Fruit fly (Drosophila melanogaster) whole organism, embryonic: ENCODE data around the gene CG43064.

Source experiments
- Atf6 ChIP-seq: fragments of 200-800 bp; sonication (Bioruptor generic); IDR thresholded peaks from 2 replicates; pipeline ENCODE4 v1.3.6; 2022; ENCODE audit warnings: missing biosample characterization, missing genetic modification characterization
- Bteb2 ChIP-seq: fragments of 200-800 bp; sonication (Bioruptor generic); optimal IDR thresholded peaks from 2 replicates; lab custom pipeline; 2016; ENCODE audit warnings: missing biosample characterization, missing genetic modification characterization
- CG10431 ChIP-seq: fragments of 200-800 bp; sonication (Bioruptor generic); optimal IDR thresholded peaks from 3 replicates; lab custom pipeline; 2018; ENCODE audit warnings: missing biosample characterization, mild to moderate bottlenecking, missing genetic modification characterization
- CG10979 ChIP-seq: fragments of 200-800 bp; sonication (Bioruptor generic); optimal IDR thresholded peaks from 2 replicates; lab custom pipeline; 2018; ENCODE audit warnings: missing biosample characterization, mild to moderate bottlenecking, missing genetic modification characterization, moderate library complexity
- CG11085 ChIP-seq: fragments of 200-800 bp; sonication (Bioruptor generic); IDR thresholded peaks from 2 replicates; pipeline ENCODE4 v1.3.6; 2022; ENCODE audit warnings: missing biosample characterization, missing genetic modification characterization
- CG11247 ChIP-seq: fragments of 200-800 bp; sonication (Bioruptor generic); IDR thresholded peaks from 2 replicates; pipeline ENCODE4 v1.3.6; 2022; ENCODE audit warnings: missing biosample characterization, missing genetic modification characterization
- CG11504 ChIP-seq: fragments of 200-800 bp; sonication (Bioruptor generic); optimal IDR thresholded peaks from 3 replicates; lab custom pipeline; 2019; ENCODE audit warnings: missing biosample characterization, mild to moderate bottlenecking, missing genetic modification characterization, moderate library complexity
- CG1233 ChIP-seq: fragments of 200-800 bp; sonication (Bioruptor generic); optimal IDR thresholded peaks from 4 replicates; lab custom pipeline; 2018; ENCODE audit warnings: missing biosample characterization, mild to moderate bottlenecking, missing genetic modification characterization
- CG13296 ChIP-seq: fragments of 200-800 bp; sonication (Bioruptor generic); optimal IDR thresholded peaks from 3 replicates; lab custom pipeline; 2018; ENCODE audit warnings: missing biosample characterization, mild to moderate bottlenecking, missing genetic modification characterization
- CG13624 ChIP-seq: fragments of 200-800 bp; sonication (Bioruptor generic); optimal IDR thresholded peaks from 2 replicates; lab custom pipeline; 2016; ENCODE audit warnings: missing biosample characterization, missing genetic modification characterization
- CG15601 ChIP-seq: fragments of 200-800 bp; sonication (Bioruptor generic); optimal IDR thresholded peaks from 3 replicates; lab custom pipeline; 2019; ENCODE audit warnings: missing biosample characterization, mild to moderate bottlenecking, missing genetic modification characterization, moderate library complexity
- CG1602 ChIP-seq: fragments of 200-800 bp; sonication (Bioruptor generic); optimal IDR thresholded peaks from 3 replicates; lab custom pipeline; 2016; ENCODE audit warnings: missing biosample characterization, missing genetic modification characterization
- CG17359 ChIP-seq: fragments of 200-800 bp; sonication (Bioruptor generic); optimal IDR thresholded peaks from 3 replicates; lab custom pipeline; 2018; ENCODE audit warnings: missing biosample characterization, mild to moderate bottlenecking, missing genetic modification characterization, moderate library complexity
- CG18262 ChIP-seq: fragments of 200-800 bp; optimal IDR thresholded peaks from 3 replicates; lab custom pipeline; 2019; ENCODE audit warnings: missing biosample characterization, mild to moderate bottlenecking, missing genetic modification characterization, moderate library complexity
- CG31224 ChIP-seq: fragments of 200-800 bp; sonication (Bioruptor generic); IDR thresholded peaks from 2 replicates; pipeline ENCODE4 v1.3.6; 2022; ENCODE audit warnings: missing biosample characterization, missing genetic modification characterization
- CG32532 ChIP-seq: fragments of 200-800 bp; sonication (Bioruptor generic); IDR thresholded peaks from 2 replicates; pipeline ENCODE4 v1.3.6; 2022; ENCODE audit warnings: missing biosample characterization, missing genetic modification characterization
- CG3726 ChIP-seq: fragments of 200-800 bp; sonication (Bioruptor generic); IDR thresholded peaks from 3 replicates; pipeline ENCODE4, ENCODE4 v1.3.6; 2022; ENCODE audit warnings: missing biosample characterization, missing genetic modification characterization
- CG4820 ChIP-seq: fragments of 200-800 bp; sonication (Bioruptor generic); optimal IDR thresholded peaks from 3 replicates; lab custom pipeline; 2016; ENCODE audit warnings: missing biosample characterization, missing genetic modification characterization
- CG4854 ChIP-seq: fragments of 200-800 bp; sonication (Bioruptor generic); optimal IDR thresholded peaks from 2 replicates; lab custom pipeline; 2016; ENCODE audit warnings: missing biosample characterization, missing genetic modification characterization, inconsistent platforms
- CG9932 ChIP-seq: fragments of 200-800 bp; sonication (Bioruptor generic); IDR thresholded peaks from 2 replicates; pipeline ENCODE4 v1.3.6; 2022; ENCODE audit warnings: missing biosample characterization, missing genetic modification characterization
- D ChIP-seq, 2 experiments: fragments of 200-800 bp in 1 of 2; fragments of >200 bp in 1 of 2; sonication (Bioruptor generic) in 1 of 2; optimal IDR thresholded peaks; 2 replicates in 1 of 2; 3 replicates in 1 of 2; lab custom pipeline; 2017; ENCODE audit warnings: mild to moderate bottlenecking in 1 of 2, missing biosample characterization in 1 of 2, missing genetic modification characterization in 1 of 2, missing genetic modification reagents in 1 of 2
- Drgx ChIP-seq: fragments of 200-800 bp; sonication (Bioruptor generic); IDR thresholded peaks from 2 replicates; pipeline ENCODE4 v1.3.6; 2022; ENCODE audit warnings: missing biosample characterization, missing genetic modification characterization
- HLHmδ ChIP-seq: fragments of 200-800 bp; sonication (Bioruptor generic); optimal IDR thresholded peaks from 2 replicates; lab custom pipeline; 2018; ENCODE audit warnings: missing biosample characterization, mild to moderate bottlenecking, missing genetic modification characterization, moderate library complexity
- Jarid2 ChIP-seq: fragments of 200-800 bp; sonication (Bioruptor generic); optimal IDR thresholded peaks from 3 replicates; lab custom pipeline; 2017; ENCODE audit warnings: mild to moderate bottlenecking, missing biosample characterization, missing genetic modification reagents, missing genetic modification characterization
- NC2β ChIP-seq: fragments of 200-800 bp; sonication (Bioruptor generic); optimal IDR thresholded peaks from 2 replicates; lab custom pipeline; 2016; ENCODE audit warnings: missing biosample characterization, missing genetic modification characterization
- Ptx1 ChIP-seq: fragments of 200-800 bp; sonication (Bioruptor generic); IDR thresholded peaks from 2 replicates; pipeline ENCODE4 v1.3.6; 2022; ENCODE audit warnings: missing biosample characterization, missing genetic modification characterization
- Rfx ChIP-seq: fragments of 200-800 bp; sonication (Bioruptor generic); IDR thresholded peaks from 2 replicates; pipeline ENCODE4 v1.3.6; 2022; ENCODE audit warnings: missing biosample characterization, missing genetic modification characterization
- Scr ChIP-seq: fragments of 200-800 bp; sonication (Bioruptor generic); IDR thresholded peaks from 2 replicates; pipeline ENCODE4 v1.3.6; 2022; ENCODE audit warnings: missing biosample characterization, missing genetic modification characterization; ENCODE audit not compliant: partially characterized antibody
- YL-1 ChIP-seq: fragments of 200-800 bp; sonication (Bioruptor generic); optimal IDR thresholded peaks from 3 replicates; lab custom pipeline; 2017; ENCODE audit warnings: missing biosample characterization, mild to moderate bottlenecking, missing genetic modification characterization
- ap ChIP-seq: fragments of 200-800 bp; sonication (Bioruptor generic); IDR thresholded peaks from 2 replicates; pipeline ENCODE4 v1.3.6; 2022; ENCODE audit warnings: missing biosample characterization, missing genetic modification characterization
- ara ChIP-seq: fragments of 200-800 bp; sonication (Bioruptor generic); IDR thresholded peaks from 2 replicates; pipeline ENCODE4 v1.3.6; 2022; ENCODE audit warnings: missing biosample characterization, missing genetic modification characterization
- cg ChIP-seq: fragments of 200-800 bp; sonication (Bioruptor generic); optimal IDR thresholded peaks from 3 replicates; lab custom pipeline; 2019; ENCODE audit warnings: missing biosample characterization, mild to moderate bottlenecking, missing genetic modification characterization, moderate library complexity
- corto ChIP-seq: fragments of 200-800 bp; sonication (Bioruptor generic); optimal IDR thresholded peaks from 2 replicates; lab custom pipeline; 2016; ENCODE audit warnings: missing biosample characterization, mild to moderate bottlenecking, missing genetic modification characterization, moderate library complexity
- dpn ChIP-seq, 2 experiments: fragments of 200-800 bp; sonication (Bioruptor generic); optimal IDR thresholded peaks; 3 replicates each; lab custom pipeline; 2016; ENCODE audit warnings: missing biosample characterization in 2 of 2, missing genetic modification characterization in 2 of 2
- dysf ChIP-seq: fragments of 200-800 bp; sonication (Bioruptor generic); IDR thresholded peaks from 3 replicates; pipeline ENCODE4 v1.3.6; 2022; ENCODE audit warnings: missing biosample characterization, missing genetic modification characterization
- fd3F ChIP-seq: fragments of 200-800 bp; sonication (Bioruptor generic); optimal IDR thresholded peaks from 2 replicates; lab custom pipeline; 2018; ENCODE audit warnings: missing biosample characterization, mild to moderate bottlenecking, missing genetic modification characterization, moderate library complexity
- kay ChIP-seq: fragments of 200-800 bp; sonication (Bioruptor generic); optimal IDR thresholded peaks from 2 replicates; lab custom pipeline; 2016; ENCODE audit warnings: missing biosample characterization, missing genetic modification characterization
- kni ChIP-seq: fragments of 200-800 bp; sonication (Bioruptor generic); optimal IDR thresholded peaks from 3 replicates; lab custom pipeline; 2017; ENCODE audit warnings: mild to moderate bottlenecking, missing biosample characterization, missing genetic modification reagents, missing genetic modification characterization
- knrl ChIP-seq: fragments of 200-800 bp; sonication (Bioruptor generic); IDR thresholded peaks from 3 replicates; pipeline ENCODE4 v1.3.6; 2022; ENCODE audit warnings: missing biosample characterization, missing genetic modification characterization; ENCODE audit not compliant: partially characterized antibody
- lbe ChIP-seq: fragments of 200-800 bp; sonication (Bioruptor generic); optimal IDR thresholded peaks from 2 replicates; lab custom pipeline; 2016; ENCODE audit warnings: missing biosample characterization, mild to moderate bottlenecking, missing genetic modification characterization
- mam ChIP-seq: fragments of 200-800 bp; sonication (Bioruptor generic); optimal IDR thresholded peaks from 3 replicates; lab custom pipeline; 2016; ENCODE audit warnings: missing biosample characterization, missing genetic modification characterization
- mld ChIP-seq: fragments of 200-800 bp; sonication (Bioruptor generic); IDR thresholded peaks from 3 replicates; pipeline ENCODE4 v1.3.6; 2022; ENCODE audit warnings: missing biosample characterization, missing genetic modification characterization; ENCODE audit not compliant: partially characterized antibody
- pan ChIP-seq, 4 experiments: fragments of >200 bp in 3 of 4; fragments of 200-800 bp in 1 of 4; sonication (Bioruptor generic) in 1 of 4; optimal IDR thresholded peaks in 3 of 4; IDR thresholded peaks in 1 of 4; 2 replicates each; pipeline versions ENCODE4 v1.3.6 to Lab custom; 2017 to 2022; ENCODE audit warnings: missing biosample characterization in 2 of 4, missing genetic modification characterization in 2 of 4, mixed read lengths in 1 of 4
- pum ChIP-seq: fragments of 200-800 bp; sonication (Bioruptor generic); optimal IDR thresholded peaks from 2 replicates; lab custom pipeline; 2016; ENCODE audit warnings: missing biosample characterization, missing genetic modification characterization
- salm ChIP-seq: fragments of 200-800 bp; sonication (Bioruptor generic); optimal IDR thresholded peaks from 2 replicates; lab custom pipeline; 2018; ENCODE audit warnings: missing biosample characterization, mild to moderate bottlenecking, missing genetic modification characterization
- sr ChIP-seq: fragments of 200-800 bp; sonication (Bioruptor generic); IDR thresholded peaks from 3 replicates; pipeline ENCODE4 v1.3.6; 2022; ENCODE audit warnings: missing biosample characterization, missing genetic modification characterization
- wek ChIP-seq: fragments of 200-800 bp; sonication (Bioruptor generic); optimal IDR thresholded peaks from 3 replicates; lab custom pipeline; 2018; ENCODE audit warnings: missing biosample characterization, mild to moderate bottlenecking, missing genetic modification characterization, moderate library complexity

CG43064 gene

DNA sequence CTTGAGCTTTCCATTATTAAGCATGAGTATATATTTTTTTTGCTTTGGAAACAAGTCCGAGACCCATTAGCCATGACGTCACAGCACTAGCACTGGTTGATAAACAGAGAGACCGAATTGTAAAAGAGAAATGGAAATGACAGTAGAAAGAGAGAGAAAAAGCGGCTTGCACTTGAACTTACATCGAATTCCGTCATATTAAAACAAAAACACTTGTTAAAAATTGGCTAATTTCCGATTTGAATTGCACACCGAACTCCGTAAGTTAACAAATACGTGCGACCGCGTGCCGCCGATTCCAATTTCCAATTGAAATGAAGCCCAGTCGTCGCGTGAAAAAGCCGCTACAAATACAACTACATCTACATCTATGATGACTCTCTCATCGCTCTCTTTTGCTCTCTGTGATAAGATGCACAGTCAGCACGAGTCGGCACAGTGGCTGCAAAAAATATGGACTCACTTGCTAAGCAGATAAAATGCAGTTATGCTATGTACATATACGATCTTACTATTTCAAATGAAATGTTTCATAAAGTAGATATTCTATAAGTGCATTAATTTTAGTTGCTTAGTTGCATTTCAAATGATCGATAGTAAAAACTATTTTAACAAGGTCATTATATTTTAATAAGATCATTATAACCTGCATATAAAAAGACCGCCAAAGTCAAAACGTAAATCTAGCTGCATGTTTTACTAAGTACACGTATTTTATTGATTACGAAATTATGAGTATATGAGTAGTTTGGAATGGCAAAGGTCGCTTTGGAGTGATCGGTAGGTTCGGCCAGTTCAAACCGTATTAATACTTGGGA is 16.7 kb downstream of the CG43064 start (continued):
- no peak for TF ChIP-seq CG11085
- TF ChIP-seq CG17359 (tag; lab: Kevin White, UChicago), result peak; percentile 41
- peak; percentile 24 for TF ChIP-seq CG18262
- TF ChIP-seq CG10431 (GFP tag; lab: Kevin White, UChicago), result no peak
- no peak for TF ChIP-seq sr (GFP tag; lab: Robert Waterston, UW)
- TF ChIP-seq Bteb2 (GFP tag; lab: Kevin White, UChicago), result peak; percentile 27
- peak; percentile 28 for TF ChIP-seq kni
- no peak for TF ChIP-seq knrl (GFP tag; lab: Robert Waterston, UW)
- peak; percentile 10 for TF ChIP-seq YL-1 (GFP tag; lab: Kevin White, UChicago)
- peak; percentile 48 for TF ChIP-seq Jarid2
- TF ChIP-seq CG3726 (GFP tag; lab: Robert Waterston, UW), result peak; percentile 8; the same call in 1 of the 3 replicates
- TF ChIP-seq lbe, result peak; percentile 52
- no peak for TF ChIP-seq ara
- peak; percentile 55 for TF ChIP-seq CG9932 (GFP tag; lab: Robert Waterston, UW)
- no peak for TF ChIP-seq pan (optimal IDR thresholded peaks at IDR 0.05; lab: Kevin White, UChicago)
- peak in 1 of 2 experiments; percentile 74 for TF ChIP-seq pan (GFP tag; optimal IDR thresholded peaks at IDR 0.05 in 1 of 2, IDR thresholded peaks at IDR 0.05 in 1 of 2)
- peak; percentile 62 for TF ChIP-seq HLHmδ (GFP tag; lab: Kevin White, UChicago)
- peak; percentile 47 for TF ChIP-seq mam
- no peak for TF ChIP-seq D (optimal IDR thresholded peaks at IDR 0.05; lab: Kevin White, UChicago)
- TF ChIP-seq D (GFP tag; optimal IDR thresholded peaks at IDR 0.05; lab: Kevin White, UChicago), result no peak
- TF ChIP-seq Drgx (GFP tag; lab: Robert Waterston, UW), result peak; percentile 56; the same call in 1 of the 2 replicates
- peak; percentile 46 for TF ChIP-seq CG13624 (GFP tag; lab: Kevin White, UChicago)
- no peak for TF ChIP-seq CG4820 (GFP tag; lab: Kevin White, UChicago)
- TF ChIP-seq dysf (GFP tag; lab: Robert Waterston, UW), result peak; percentile 26; the same call in 1 of the 3 replicates
- peak; percentile 11 for TF ChIP-seq CG1602 (GFP tag; lab: Kevin White, UChicago)
- peak; percentile 32 to 45 for TF ChIP-seq dpn (GFP tag; optimal IDR thresholded peaks at IDR 0.05; lab: Kevin White, UChicago)
- TF ChIP-seq CG32532 (GFP tag; lab: Robert Waterston, UW), result peak; percentile 72; the same call in 1 of the 2 replicates
- TF ChIP-seq kay, result peak; percentile 69
- TF ChIP-seq CG4854 (GFP tag; lab: Kevin White, UChicago), result no peak
- TF ChIP-seq cg (GFP tag; lab: Kevin White, UChicago), result peak; percentile 86
- TF ChIP-seq CG13296 (GFP tag; lab: Kevin White, UChicago), result no peak
- TF ChIP-seq CG10979 (tag; lab: Kevin White, UChicago), result peak; percentile 3
- TF ChIP-seq Scr (GFP tag; lab: Robert Waterston, UW), result peak; percentile 19; the same call in 1 of the 2 replicates
- TF ChIP-seq salm (tag; lab: Kevin White, UChicago), result no peak
- TF ChIP-seq fd3F (GFP tag; lab: Kevin White, UChicago), result peak; percentile 16
- peak; percentile 18 for TF ChIP-seq wek (GFP tag; lab: Kevin White, UChicago)
- peak; percentile 63 for TF ChIP-seq CG15601 (tag; lab: Kevin White, UChicago)
- peak; percentile 70 for TF ChIP-seq CG11504 (tag; lab: Kevin White, UChicago)
- TF ChIP-seq CG31224 (GFP tag; lab: Robert Waterston, UW), result 0 out of 2 replicates have a peak, but pooled peaks have one; percentile 22
- peak; percentile 14 for TF ChIP-seq corto (GFP tag; lab: Kevin White, UChicago)
- no peak for TF ChIP-seq mld (GFP tag; lab: Robert Waterston, UW)
- peak; percentile 33; the same call in 1 of the 2 replicates for TF ChIP-seq Ptx1
- TF ChIP-seq pum, result no peak
- no peak for TF ChIP-seq ap
- TF ChIP-seq CG11247 (GFP tag; lab: Robert Waterston, UW), result 0 out of 2 replicates have a peak, but pooled peaks have one; percentile 32
- peak; percentile 1 for TF ChIP-seq NC2β (GFP tag; lab: Kevin White, UChicago)
- peak; percentile 16 for TF ChIP-seq CG1233 (GFP tag; lab: Kevin White, UChicago)
- TF ChIP-seq Atf6 (GFP tag; lab: Robert Waterston, UW), result peak; percentile 70
- TF ChIP-seq Rfx, result peak; percentile 72; the same call in 1 of the 2 replicates
